Fruit fly (Drosophila melanogaster) whole organism, embryonic: ENCODE results near the gene CG15638.

ENCODE experiments used
- Adf1 ChIP-seq: fragments of 200-800 bp; sonication (Bioruptor generic); IDR thresholded peaks from 2 replicates; pipeline ENCODE4 v1.3.6; 2022; ENCODE audit warnings: missing biosample characterization, missing genetic modification characterization
- Antp ChIP-seq: fragments of 200-800 bp; sonication (Bioruptor generic); optimal IDR thresholded peaks from 3 replicates; lab custom pipeline; 2016; ENCODE audit warnings: missing biosample characterization, missing genetic modification characterization
- C15 ChIP-seq: fragments of 200-800 bp; sonication (Bioruptor generic); IDR thresholded peaks from 3 replicates; pipeline ENCODE4 v1.3.6; 2022; ENCODE audit warnings: missing biosample characterization, missing genetic modification characterization
- CG10267 ChIP-seq: fragments of 200-800 bp; sonication (Bioruptor generic); optimal IDR thresholded peaks from 2 replicates; lab custom pipeline; 2018; ENCODE audit warnings: missing biosample characterization, mild to moderate bottlenecking, missing genetic modification characterization, moderate library complexity
- CG11696 ChIP-seq: fragments of 200-800 bp; sonication (Bioruptor generic); IDR thresholded peaks from 2 replicates; pipeline ENCODE4 v1.3.6; 2022; ENCODE audit warnings: missing biosample characterization, missing genetic modification characterization
- CG12299 ChIP-seq: fragments of 200-800 bp; sonication (Bioruptor generic); optimal IDR thresholded peaks from 2 replicates; lab custom pipeline; 2018; ENCODE audit warnings: missing biosample characterization, mild to moderate bottlenecking, missing genetic modification characterization
- CG12744 ChIP-seq: fragments of 200-800 bp; sonication (Bioruptor generic); optimal IDR thresholded peaks from 2 replicates; lab custom pipeline; 2016; ENCODE audit warnings: missing biosample characterization, missing genetic modification characterization
- CG13424 ChIP-seq: fragments of 200-800 bp; sonication (Bioruptor generic); optimal IDR thresholded peaks from 2 replicates; lab custom pipeline; 2019; ENCODE audit warnings: missing biosample characterization, mild to moderate bottlenecking, missing genetic modification characterization, moderate library complexity
- CG17186 ChIP-seq: fragments of 200-800 bp; sonication (Bioruptor generic); optimal IDR thresholded peaks from 3 replicates; lab custom pipeline; 2017; ENCODE audit warnings: missing biosample characterization, missing genetic modification reagents, missing genetic modification characterization
- CG18011 ChIP-seq: fragments of 200-800 bp; sonication (Bioruptor generic); optimal IDR thresholded peaks from 2 replicates; lab custom pipeline; 2017; ENCODE audit warnings: missing biosample characterization, missing genetic modification characterization, mild to moderate bottlenecking, moderate library complexity, missing genotype
- CG18476 ChIP-seq: fragments of 200-800 bp; sonication (Bioruptor generic); optimal IDR thresholded peaks from 2 replicates; lab custom pipeline; 2016; ENCODE audit warnings: missing biosample characterization, mild to moderate bottlenecking, missing genetic modification characterization
- CG18619 ChIP-seq: fragments of 200-800 bp; sonication (Bioruptor generic); optimal IDR thresholded peaks from 3 replicates; lab custom pipeline; 2017; ENCODE audit warnings: missing biosample characterization, mild to moderate bottlenecking, missing genetic modification characterization
- CG18764 ChIP-seq: fragments of 200-800 bp; sonication (Bioruptor generic); optimal IDR thresholded peaks from 3 replicates; lab custom pipeline; 2016; ENCODE audit warnings: missing biosample characterization, missing genetic modification characterization
- CG32767 ChIP-seq: fragments of 200-800 bp; sonication (Bioruptor generic); IDR thresholded peaks from 2 replicates; pipeline ENCODE4 v1.3.6; 2022; ENCODE audit warnings: missing biosample characterization, missing genetic modification characterization
- CG34224 ChIP-seq: fragments of 200-800 bp; sonication (Bioruptor generic); IDR thresholded peaks from 3 replicates; pipeline ENCODE4 v1.3.6; 2022; ENCODE audit warnings: missing biosample characterization, missing genetic modification characterization; ENCODE audit not compliant: partially characterized antibody
- CG43689 ChIP-seq: fragments of 200-800 bp; sonication (Bioruptor generic); IDR thresholded peaks from 2 replicates; pipeline ENCODE4 v1.3.6; 2022; ENCODE audit warnings: missing biosample characterization, missing genetic modification characterization
- CG5245 ChIP-seq: fragments of 200-800 bp; sonication (Bioruptor generic); optimal IDR thresholded peaks from 3 replicates; lab custom pipeline; 2016; ENCODE audit warnings: missing biosample characterization, missing genetic modification characterization
- CG6272 ChIP-seq: fragments of 200-800 bp; sonication (Bioruptor generic); IDR thresholded peaks from 2 replicates; pipeline ENCODE4 v1.3.6; 2022; ENCODE audit warnings: missing biosample characterization, missing genetic modification characterization
- CG7556 ChIP-seq: fragments of 200-800 bp; sonication (Bioruptor generic); optimal IDR thresholded peaks from 2 replicates; lab custom pipeline; 2017; ENCODE audit warnings: missing biosample characterization, mild to moderate bottlenecking, missing genetic modification characterization
- CHES-1-like ChIP-seq: fragments of 200-800 bp; sonication (Bioruptor generic); optimal IDR thresholded peaks from 2 replicates; lab custom pipeline; 2016; ENCODE audit warnings: missing biosample characterization, missing genetic modification characterization
- Deaf1 ChIP-seq: fragments of 200-800 bp; optimal IDR thresholded peaks from 3 replicates; lab custom pipeline; 2019; ENCODE audit warnings: missing biosample characterization, mild to moderate bottlenecking, missing genetic modification characterization, moderate library complexity
- Dfd ChIP-seq, 2 experiments: fragments of >200 bp; optimal IDR thresholded peaks; 2 replicates each; lab custom pipeline; 2017; ENCODE audit warnings: missing biosample characterization in 2 of 2, missing genetic modification characterization in 2 of 2
- Doc2 ChIP-seq: fragments of 200-800 bp; sonication (Bioruptor generic); IDR thresholded peaks from 2 replicates; pipeline ENCODE4 v1.3.6; 2022; ENCODE audit warnings: missing biosample characterization, missing genetic modification characterization
- Dp ChIP-seq: fragments of 200-800 bp; sonication (Bioruptor generic); optimal IDR thresholded peaks from 2 replicates; lab custom pipeline; 2018; ENCODE audit warnings: missing biosample characterization, mild to moderate bottlenecking, missing genetic modification characterization, moderate library complexity
- E2f1 ChIP-seq: fragments of 200-800 bp; sonication (Bioruptor generic); IDR thresholded peaks from 2 replicates; pipeline ENCODE4 v1.3.6; 2022; ENCODE audit warnings: missing biosample characterization, missing genetic modification characterization
- Fer3 ChIP-seq: fragments of 200-800 bp; sonication (Bioruptor generic); optimal IDR thresholded peaks from 2 replicates; lab custom pipeline; 2018; ENCODE audit warnings: missing biosample characterization, mild to moderate bottlenecking, missing genetic modification characterization, moderate library complexity
- HLH54F ChIP-seq: fragments of 200-800 bp; sonication (Bioruptor generic); optimal IDR thresholded peaks from 3 replicates; lab custom pipeline; 2016; ENCODE audit warnings: missing biosample characterization, missing genetic modification characterization
- Hmx ChIP-seq: fragments of 200-800 bp; sonication (Bioruptor generic); optimal IDR thresholded peaks from 2 replicates; lab custom pipeline; 2016; ENCODE audit warnings: missing biosample characterization, missing genetic modification characterization
- Mad ChIP-seq: fragments of 200-800 bp; sonication (Bioruptor generic); optimal IDR thresholded peaks from 2 replicates; lab custom pipeline; 2016; ENCODE audit warnings: missing biosample characterization, missing genetic modification characterization
- Mrtf ChIP-seq: fragments of 200-800 bp; sonication (Bioruptor generic); IDR thresholded peaks from 3 replicates; pipeline ENCODE4 v1.3.6; 2022; ENCODE audit warnings: missing biosample characterization, missing genetic modification characterization
- NfI ChIP-seq: fragments of 200-800 bp; sonication (Bioruptor generic); optimal IDR thresholded peaks from 3 replicates; lab custom pipeline; 2018; ENCODE audit warnings: missing biosample characterization, mild to moderate bottlenecking, missing genetic modification characterization, moderate library complexity
- Optix ChIP-seq: fragments of 200-800 bp; sonication (Bioruptor generic); IDR thresholded peaks from 3 replicates; pipeline ENCODE4 v1.3.6; 2022; ENCODE audit warnings: missing biosample characterization, missing genetic modification characterization
- Ssrp ChIP-seq: fragments of 200-800 bp; sonication (Bioruptor generic); optimal IDR thresholded peaks from 2 replicates; lab custom pipeline; 2018; ENCODE audit warnings: missing biosample characterization, mild to moderate bottlenecking, missing genetic modification characterization, moderate library complexity
- TFAM ChIP-seq: fragments of 200-800 bp; sonication (Bioruptor generic); optimal IDR thresholded peaks from 2 replicates; lab custom pipeline; 2017; ENCODE audit warnings: missing biosample characterization, missing genetic modification characterization, inconsistent platforms
- Xbp1 ChIP-seq: fragments of 200-800 bp; sonication (Bioruptor generic); optimal IDR thresholded peaks from 3 replicates; lab custom pipeline; 2016; ENCODE audit warnings: missing biosample characterization, mild to moderate bottlenecking, missing genetic modification characterization
- ab ChIP-seq: fragments of 200-800 bp; sonication (Bioruptor generic); optimal IDR thresholded peaks from 2 replicates; lab custom pipeline; 2016; ENCODE audit warnings: missing biosample characterization, missing genetic modification characterization
- bigmax ChIP-seq: fragments of 200-800 bp; sonication (Bioruptor generic); optimal IDR thresholded peaks from 2 replicates; lab custom pipeline; 2018; ENCODE audit warnings: missing biosample characterization, mild to moderate bottlenecking, missing genetic modification characterization
- danr ChIP-seq: fragments of 200-800 bp; sonication (Bioruptor generic); IDR thresholded peaks from 2 replicates; pipeline ENCODE4 v1.3.6; 2022; ENCODE audit warnings: missing biosample characterization, missing genetic modification characterization
- dmrt99B ChIP-seq: fragments of 200-800 bp; sonication (Bioruptor generic); optimal IDR thresholded peaks from 2 replicates; lab custom pipeline; 2018; ENCODE audit warnings: missing biosample characterization, mild to moderate bottlenecking, missing genetic modification characterization, moderate library complexity
- ewg ChIP-seq: fragments of 200-800 bp; sonication (Bioruptor generic); optimal IDR thresholded peaks from 3 replicates; lab custom pipeline; 2017; ENCODE audit warnings: mild to moderate bottlenecking, missing biosample characterization, missing genetic modification reagents, missing genetic modification characterization
- ftz-f1 ChIP-seq: fragments of 200-800 bp; sonication (Bioruptor generic); optimal IDR thresholded peaks from 2 replicates; lab custom pipeline; 2016; ENCODE audit warnings: missing biosample characterization, missing genetic modification characterization
- hb ChIP-seq: fragments of 200-800 bp; sonication (Bioruptor generic); IDR thresholded peaks from 3 replicates; pipeline ENCODE4 v1.3.6; 2022; ENCODE audit warnings: missing biosample characterization, missing genetic modification characterization; ENCODE audit not compliant: partially characterized antibody
- her ChIP-seq: fragments of 200-800 bp; sonication (Bioruptor generic); optimal IDR thresholded peaks from 2 replicates; lab custom pipeline; 2016; ENCODE audit warnings: missing biosample characterization, missing genetic modification characterization
- jumu ChIP-seq: fragments of 200-800 bp; sonication (Bioruptor generic); optimal IDR thresholded peaks from 3 replicates; lab custom pipeline; 2016; ENCODE audit warnings: missing biosample characterization, missing genetic modification characterization
- sd ChIP-seq: fragments of 200-800 bp; sonication (Bioruptor generic); optimal IDR thresholded peaks from 3 replicates; lab custom pipeline; 2018; ENCODE audit warnings: missing biosample characterization, mild to moderate bottlenecking, missing genetic modification characterization, moderate library complexity
- slbo ChIP-seq: fragments of 200-800 bp; sonication (Bioruptor generic); IDR thresholded peaks from 2 replicates; pipeline ENCODE4 v1.3.6; 2022; ENCODE audit warnings: missing biosample characterization, missing genetic modification characterization
- tgo ChIP-seq: fragments of 200-800 bp; sonication (Bioruptor generic); IDR thresholded peaks from 3 replicates; pipeline ENCODE4 v1.3.6; 2022; ENCODE audit warnings: missing biosample characterization, missing genetic modification characterization
- tx ChIP-seq: fragments of 200-800 bp; sonication (Bioruptor generic); optimal IDR thresholded peaks from 2 replicates; lab custom pipeline; 2016; ENCODE audit warnings: missing biosample characterization, missing genetic modification characterization
- unc-4 ChIP-seq: fragments of 200-800 bp; sonication (Bioruptor generic); IDR thresholded peaks from 2 replicates; pipeline ENCODE4 v1.3.6; 2022; ENCODE audit warnings: missing biosample characterization, missing genetic modification characterization; ENCODE audit not compliant: partially characterized antibody
- wek ChIP-seq: fragments of 200-800 bp; sonication (Bioruptor generic); optimal IDR thresholded peaks from 3 replicates; lab custom pipeline; 2018; ENCODE audit warnings: missing biosample characterization, mild to moderate bottlenecking, missing genetic modification characterization, moderate library complexity
- z ChIP-seq: fragments of 200-800 bp; sonication (Bioruptor generic); IDR thresholded peaks from 3 replicates; pipeline ENCODE4 v1.3.6; 2022; ENCODE audit warnings: missing biosample characterization, missing genetic modification characterization

The CG15638 gene

DNA sequence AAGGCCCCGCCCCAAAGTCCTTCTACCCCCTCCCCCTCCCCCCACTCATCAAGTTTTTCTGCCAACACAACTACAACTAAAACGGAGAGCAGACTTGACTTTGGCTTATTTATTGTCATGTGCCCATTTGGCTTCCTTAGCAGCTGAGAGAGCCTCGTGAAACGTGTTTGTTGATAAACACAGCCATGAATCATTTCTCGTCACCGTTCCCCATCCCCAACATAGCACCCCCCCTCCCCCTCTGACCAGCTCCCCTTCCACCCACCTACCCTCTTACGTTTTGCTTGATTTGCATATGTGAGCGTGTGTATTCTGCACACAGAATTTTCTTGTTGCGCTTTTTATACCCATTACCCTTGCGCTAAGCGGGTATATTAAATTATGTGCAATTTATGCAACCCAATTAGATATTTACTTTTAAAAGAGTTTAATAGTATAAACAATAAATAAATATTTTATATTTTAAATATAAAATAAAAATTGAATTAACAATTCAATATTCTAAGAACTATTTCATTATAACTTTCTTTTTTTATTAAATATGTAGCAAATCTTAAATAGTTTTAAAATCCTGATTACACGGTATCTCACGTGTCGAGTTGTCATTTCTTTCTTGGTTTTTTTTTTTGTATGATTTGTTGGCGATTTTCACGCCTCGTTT, 36.3 kb upstream of the CG15638 start (continued):
- TF ChIP-seq CG13424 (tag; lab: Kevin White, UChicago) (no peak), tgo (no peak), Optix (GFP tag; lab: Robert Waterston, UW) (no peak), Fer3 (tag; lab: Kevin White, UChicago) (peak; percentile 5), Dfd (GFP tag; optimal IDR thresholded peaks at IDR 0.05; lab: Kevin White, UChicago) (no peak), bigmax (GFP tag; lab: Kevin White, UChicago) (no peak), CG12299 (no peak), CHES-1-like (GFP tag; lab: Kevin White, UChicago) (no peak), ab (GFP tag; lab: Kevin White, UChicago) (no peak), Antp (GFP tag; lab: Kevin White, UChicago) (no peak), jumu (GFP tag; lab: Kevin White, UChicago) (no peak), HLH54F (no peak), Mad (GFP tag; lab: Kevin White, UChicago) (no peak), hb (GFP tag; lab: Robert Waterston, UW) (no peak), Doc2 (no peak), unc-4 (GFP tag; lab: Robert Waterston, UW) (no peak), E2f1 (GFP tag; lab: Robert Waterston, UW) (peak; percentile 19; the same call in 1 of the 2 replicates), Deaf1 (tag; lab: Kevin White, UChicago) (no peak), CG34224 (GFP tag; lab: Robert Waterston, UW) (no peak), CG18619 (GFP tag; lab: Kevin White, UChicago) (peak; percentile 12), CG18476 (GFP tag; lab: Kevin White, UChicago) (no peak), tx (no peak), her (no peak), CG12744 (GFP tag; lab: Kevin White, UChicago) (no peak), slbo (GFP tag; lab: Robert Waterston, UW) (0 out of 2 replicates have a peak, but pooled peaks have one; percentile 10), sd (tag; lab: Kevin White, UChicago) (no peak), Mrtf (GFP tag; lab: Robert Waterston, UW) (no peak), Ssrp (tag; lab: Kevin White, UChicago) (peak; percentile 34), CG32767 (GFP tag; lab: Robert Waterston, UW) (no peak), ftz-f1 (no peak), CG5245 (GFP tag; lab: Kevin White, UChicago) (no peak), ewg (no peak), Hmx (GFP tag; lab: Kevin White, UChicago) (no peak), CG11696 (GFP tag; lab: Robert Waterston, UW) (no peak), Xbp1 (peak; percentile 12), wek (GFP tag; lab: Kevin White, UChicago) (no peak), TFAM (GFP tag; lab: Kevin White, UChicago) (no peak), CG18011 (GFP tag; lab: Kevin White, UChicago) (no peak), Adf1 (GFP tag; lab: Robert Waterston, UW) (no peak), dmrt99B (peak; percentile 55), NfI (no peak), CG17186 (GFP tag; lab: Kevin White, UChicago) (no peak), CG6272 (GFP tag; lab: Robert Waterston, UW) (no peak), CG10267 (tag; lab: Kevin White, UChicago) (peak; percentile 21), CG43689 (no peak), CG7556 (GFP tag; lab: Kevin White, UChicago) (peak; percentile 41), danr (GFP tag; lab: Robert Waterston, UW) (no peak), CG18764 (GFP tag; lab: Kevin White, UChicago) (no peak), Dp (no peak), C15 (GFP tag; lab: Robert Waterston, UW) (no peak), z (GFP tag; lab: Robert Waterston, UW) (no peak)
